Worm (Caenorhabditis elegans) whole organism, mixed stage, embryonic: ENCODE measurements around the gene col-149.

Experiments used
- elt-3 ChIP-seq: fragments of 150-350 bp; optimal IDR thresholded peaks from 2 replicates; lab custom pipeline; 2014; ENCODE audit warnings: missing biosample characterization, missing genetic modification characterization
- lin-13 ChIP-seq: fragments of 150-350 bp; optimal IDR thresholded peaks from 2 replicates; lab custom pipeline; 2014; ENCODE audit warnings: missing biosample characterization, missing genetic modification characterization
- mep-1 ChIP-seq: fragments of 150-350 bp; optimal IDR thresholded peaks from 2 replicates; lab custom pipeline; 2017; ENCODE audit warnings: missing biosample characterization, missing genetic modification reagents, missing genetic modification characterization, inconsistent platforms
- nhr-12 ChIP-seq: fragments of 150-350 bp; optimal IDR thresholded peaks from 2 replicates; lab custom pipeline; 2014; ENCODE audit warnings: missing biosample characterization, missing genetic modification characterization
- nhr-2 ChIP-seq: fragments of 150-350 bp; optimal IDR thresholded peaks from 2 replicates; lab custom pipeline; 2014; ENCODE audit warnings: missing biosample characterization, missing genetic modification characterization
- nhr-76 ChIP-seq: sonication (generic microtip); optimal IDR thresholded peaks from 2 replicates; lab custom pipeline; 2017; ENCODE audit warnings: missing biosample characterization, missing genetic modification characterization

- no peak for TF ChIP-seq nhr-76
- no peak for TF ChIP-seq nhr-12 (tag; lab: Kevin White, UChicago)
- no peak for TF ChIP-seq elt-3
- TF ChIP-seq mep-1 (tag; lab: Kevin White, UChicago), result no peak
- TF ChIP-seq lin-13 (tag; lab: Kevin White, UChicago), result no peak
- no peak for TF ChIP-seq nhr-2
Observed at ce11 chrV:10285853-10286252, 6.8 kb downstream of the col-149 start.
